Worm (Caenorhabditis elegans) whole organism, late embryonic: Measurements from ENCODE around the gene gfm-1.
"Not testable (repeated sequence)": the region's sequence is repeated elsewhere in the genome, so short reads cannot be mapped to it uniquely, and the experiment has no call there.

Experiments
- F13H6.1 ChIP-seq: sonication (generic microtip); optimal IDR thresholded peaks from 2 replicates; lab custom pipeline; 2016; ENCODE audit warnings: missing genetic modification characterization, missing compliant biosample characterization
- K02D7.2 ChIP-seq: sonication (generic microtip); optimal IDR thresholded peaks from 2 replicates; lab custom pipeline; 2017; ENCODE audit warnings: mild to moderate bottlenecking, missing genetic modification characterization, missing compliant biosample characterization
- K09A11.1 ChIP-seq: sonication (generic microtip); optimal IDR thresholded peaks from 2 replicates; lab custom pipeline; 2017; ENCODE audit warnings: antibody characterized with exemption, mild to moderate bottlenecking, missing genetic modification characterization, missing compliant biosample characterization; ENCODE audit not compliant: insufficient read depth
- ahr-1 ChIP-seq: sonication (generic microtip); optimal IDR thresholded peaks from 2 replicates; lab custom pipeline; 2016; ENCODE audit warnings: missing genetic modification characterization, missing compliant biosample characterization
- ama-1 ChIP-seq: fragments of 150-350 bp; optimal IDR thresholded peaks from 2 replicates; lab custom pipeline; 2014
- ceh-14 ChIP-seq: sonication (generic microtip); optimal IDR thresholded peaks from 2 replicates; lab custom pipeline; 2016; ENCODE audit warnings: missing genotype, missing genetic modification characterization, missing compliant biosample characterization
- ceh-18 ChIP-seq: sonication (generic microtip); optimal IDR thresholded peaks from 2 replicates; lab custom pipeline; 2016; ENCODE audit warnings: missing genetic modification characterization, missing compliant biosample characterization
- ceh-19 ChIP-seq: fragments of 200-800 bp; sonication (Bioruptor generic); optimal IDR thresholded peaks from 2 replicates; lab custom pipeline; 2018; ENCODE audit warnings: mild to moderate bottlenecking, missing genetic modification characterization, missing compliant biosample characterization
- ceh-2 ChIP-seq: sonication (generic microtip); optimal IDR thresholded peaks from 2 replicates; lab custom pipeline; 2016; ENCODE audit warnings: missing genotype, missing genetic modification characterization, missing compliant biosample characterization
- ceh-31 ChIP-seq: sonication (generic microtip); optimal IDR thresholded peaks from 2 replicates; lab custom pipeline; 2016; ENCODE audit warnings: missing genetic modification characterization, missing compliant biosample characterization
- ceh-34 ChIP-seq: sonication (generic microtip); optimal IDR thresholded peaks from 2 replicates; lab custom pipeline; 2016; ENCODE audit warnings: mild to moderate bottlenecking, missing genetic modification characterization, missing compliant biosample characterization
- ceh-45 ChIP-seq: fragments of 200-800 bp; sonication (Bioruptor generic); IDR thresholded peaks from 2 replicates; pipeline ENCODE4 v1.3.6; 2022; ENCODE audit warnings: missing genetic modification reagents, missing genetic modification characterization, missing compliant biosample characterization
- ceh-48 ChIP-seq: sonication (generic microtip); optimal IDR thresholded peaks from 2 replicates; lab custom pipeline; 2016; ENCODE audit warnings: missing genetic modification characterization, inconsistent platforms, missing compliant biosample characterization
- ceh-9 ChIP-seq: sonication (generic microtip); optimal IDR thresholded peaks from 2 replicates; lab custom pipeline; 2016; ENCODE audit warnings: mild to moderate bottlenecking, missing genetic modification characterization, inconsistent platforms, missing compliant biosample characterization
- che-1 ChIP-seq: sonication (generic microtip); optimal IDR thresholded peaks from 2 replicates; lab custom pipeline; 2016; ENCODE audit warnings: mild to moderate bottlenecking, missing genetic modification characterization, missing compliant biosample characterization
- dmd-4 ChIP-seq: sonication (generic microtip); optimal IDR thresholded peaks from 2 replicates; lab custom pipeline; 2016; ENCODE audit warnings: borderline replicate concordance, missing genetic modification characterization, missing compliant biosample characterization
- ets-4 ChIP-seq: sonication (generic microtip); optimal IDR thresholded peaks from 2 replicates; lab custom pipeline; 2016; ENCODE audit warnings: missing genetic modification characterization, missing compliant biosample characterization
- eyg-1 ChIP-seq: sonication (generic microtip); optimal IDR thresholded peaks from 2 replicates; lab custom pipeline; 2016; ENCODE audit warnings: missing genotype, missing genetic modification characterization, missing compliant biosample characterization
- hlh-13 ChIP-seq: fragments of 200-800 bp; sonication (Bioruptor generic); optimal IDR thresholded peaks from 2 replicates; lab custom pipeline; 2018; ENCODE audit warnings: mild to moderate bottlenecking, missing genetic modification characterization, missing compliant biosample characterization
- hlh-30 ChIP-seq: sonication (generic microtip); optimal IDR thresholded peaks from 2 replicates; lab custom pipeline; 2017; ENCODE audit warnings: antibody characterized with exemption, missing genetic modification characterization, missing compliant biosample characterization; ENCODE audit not compliant: insufficient read depth
- lim-6 ChIP-seq: sonication (generic microtip); optimal IDR thresholded peaks from 2 replicates; lab custom pipeline; 2016; ENCODE audit warnings: missing genetic modification characterization, missing compliant biosample characterization
- mec-3 ChIP-seq: sonication (generic microtip); optimal IDR thresholded peaks from 2 replicates; lab custom pipeline; 2016; ENCODE audit warnings: borderline replicate concordance, missing genetic modification characterization, missing compliant biosample characterization
- nfya-1 ChIP-seq: sonication (generic microtip); optimal IDR thresholded peaks from 2 replicates; lab custom pipeline; 2017; ENCODE audit warnings: missing genetic modification characterization, mild to moderate bottlenecking, missing compliant biosample characterization, antibody characterized with exemption, moderate library complexity
- nhr-232 ChIP-seq: sonication (generic microtip); optimal IDR thresholded peaks from 2 replicates; lab custom pipeline; 2016; ENCODE audit warnings: missing genetic modification characterization, missing compliant biosample characterization
- npax-4 ChIP-seq: sonication (generic microtip); optimal IDR thresholded peaks from 2 replicates; lab custom pipeline; 2016; ENCODE audit warnings: missing genetic modification characterization, missing compliant biosample characterization
- odd-2 ChIP-seq: sonication (generic microtip); optimal IDR thresholded peaks from 2 replicates; lab custom pipeline; 2017; ENCODE audit warnings: antibody characterized with exemption, mild to moderate bottlenecking, missing genetic modification characterization, missing compliant biosample characterization
- pag-3 ChIP-seq: sonication (generic microtip); optimal IDR thresholded peaks from 2 replicates; lab custom pipeline; 2016; ENCODE audit warnings: missing compliant biosample characterization, missing genetic modification characterization, borderline replicate concordance
- pat-9 ChIP-seq: fragments of 200-800 bp; sonication (Bioruptor generic); optimal IDR thresholded peaks from 2 replicates; lab custom pipeline; 2018; ENCODE audit warnings: mild to moderate bottlenecking, missing genetic modification characterization, moderate library complexity, missing compliant biosample characterization
- pax-1 ChIP-seq: fragments of 150-350 bp; optimal IDR thresholded peaks from 2 replicates; lab custom pipeline; 2014; ENCODE audit warnings: missing biosample characterization, missing genetic modification characterization
- sdc-2 ChIP-seq: sonication (generic microtip); optimal IDR thresholded peaks from 2 replicates; lab custom pipeline; 2016; ENCODE audit warnings: missing genotype, missing genetic modification characterization, missing compliant biosample characterization
- sox-4 ChIP-seq: sonication (generic microtip); optimal IDR thresholded peaks from 2 replicates; lab custom pipeline; 2017; ENCODE audit warnings: mild to moderate bottlenecking, missing genetic modification characterization, inconsistent platforms, missing compliant biosample characterization
- syd-9 ChIP-seq: sonication (generic microtip); optimal IDR thresholded peaks from 2 replicates; lab custom pipeline; 2016; ENCODE audit warnings: mild to moderate bottlenecking, missing genetic modification characterization, moderate library complexity, missing compliant biosample characterization
- tbx-2 ChIP-seq: sonication (generic microtip); optimal IDR thresholded peaks from 2 replicates; lab custom pipeline; 2016; ENCODE audit warnings: missing genetic modification characterization, missing compliant biosample characterization
- unc-3 ChIP-seq, 2 experiments: fragments of 200-800 bp in 1 of 2; sonication (Bioruptor generic) in 1 of 2; sonication (generic microtip) in 1 of 2; conservative IDR thresholded peaks in 1 of 2; optimal IDR thresholded peaks in 1 of 2; 2 replicates each; pipeline versions ENCODE4 v1.3.6 to Lab custom; 2016 to 2022; ENCODE audit warnings: missing compliant biosample characterization in 2 of 2, missing genetic modification characterization in 2 of 2, missing genetic modification reagents in 1 of 2
- unc-42 ChIP-seq: sonication (generic microtip); optimal IDR thresholded peaks from 2 replicates; lab custom pipeline; 2016; ENCODE audit warnings: missing genotype, missing genetic modification characterization, missing compliant biosample characterization

gfm-1 gene

ce11 chrII:13077746-13078145 lies 39.5 kb upstream of the gfm-1 start:
- TF ChIP-seq che-1 (no peak), pat-9 (tag; lab: Kevin White, UChicago) (no peak), ahr-1 (tag; lab: Kevin White, UChicago) (no peak), mec-3 (tag; lab: Kevin White, UChicago) (no peak), eyg-1 (tag; lab: Kevin White, UChicago) (no peak)
- TF ChIP-seq, all 69 proteins: peak for 0

DNA sequence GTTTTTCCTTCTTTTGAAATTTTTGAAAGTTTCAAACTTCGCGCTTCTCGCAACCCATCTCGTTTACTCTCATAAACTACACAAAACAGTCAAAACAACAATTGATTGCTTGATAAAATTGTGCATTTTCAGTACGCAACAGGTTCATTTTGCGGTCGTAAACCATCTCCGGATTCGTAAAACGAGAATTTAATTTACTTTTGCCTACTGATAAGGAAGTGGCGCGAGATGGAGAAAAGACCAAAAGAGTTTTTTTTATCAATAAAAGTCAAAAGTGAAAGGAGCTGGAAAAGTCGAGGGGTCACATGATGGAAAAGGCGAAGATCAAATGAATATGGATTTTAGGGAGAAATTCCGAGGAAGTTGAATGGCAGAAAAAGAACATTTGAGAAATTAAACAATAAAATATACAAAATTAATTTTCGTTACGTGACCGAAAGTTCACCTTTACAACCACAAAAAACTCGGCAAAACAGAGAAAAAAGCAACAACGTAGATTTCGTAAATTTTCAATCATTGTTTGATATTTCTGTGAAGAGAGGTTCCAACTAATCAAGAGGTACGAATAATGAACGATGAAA lies 38.3 kb upstream of the gfm-1 start, which contains the start of gene F42G4.6:
F42G4.6 (plus strand) TSS at position 531 of the 581 bp plus-strand sequence.
- TF ChIP-seq ceh-31 (tag; lab: Kevin White, UChicago) (no peak), pax-1 (tag; lab: Kevin White, UChicago) (no peak), ama-1 (no peak), lim-6 (tag; lab: Kevin White, UChicago) (no peak), F13H6.1 (tag; lab: Kevin White, UChicago) (no peak), ceh-45 (no peak), pag-3 (tag; lab: Kevin White, UChicago) (no peak), ceh-18 (tag; lab: Kevin White, UChicago) (no peak), hlh-30 (tag; lab: Kevin White, UChicago) (no peak), K02D7.2 (tag; lab: Kevin White, UChicago) (no peak), ahr-1 (tag; lab: Kevin White, UChicago) (no peak), tbx-2 (tag; lab: Kevin White, UChicago) (no peak), odd-2 (tag; lab: Kevin White, UChicago) (no peak), ceh-9 (tag; lab: Kevin White, UChicago) (no peak), npax-4 (tag; lab: Kevin White, UChicago) (no peak), K09A11.1 (tag; lab: Kevin White, UChicago) (no peak)

ce11 chrII:13080607-13081006 lies 36.7 kb upstream of the gfm-1 start, which contains the start of gene Y81G3A.2:
Gene Y81G3A.2, plus strand, starts transcription at chrII:13080907.
- TF ChIP-seq ets-4, dmd-4, nhr-232 (tag; lab: Kevin White, UChicago): not testable (repeated sequence)

ce11 chrII:13082403-13082802 lies 34.9 kb upstream of the gfm-1 start, which contains the start of gene Y81G3A.6:
Gene Y81G3A.6, minus strand, starts transcription at chrII:13082503.
- TF ChIP-seq sox-4; ceh-14 (tag; lab: Kevin White, UChicago); ceh-34 (tag; lab: Kevin White, UChicago): not testable (repeated sequence)

ce11 chrII:13083752-13084214 lies 33.5 kb upstream of the gfm-1 start, which contains the start of the genes Y81G3A.1 and gcn-2:
Gene Y81G3A.1, minus strand, starts transcription at chrII:13083926.
Gene gcn-2, plus strand, starts transcription at chrII:13084164.
- TF ChIP-seq ceh-48 (tag; lab: Kevin White, UChicago) (no peak), unc-3 (GFP tag; conservative IDR thresholded peaks at IDR 0.05; lab: Robert Waterston, UW) (no peak), unc-3 (tag; optimal IDR thresholded peaks at IDR 0.05; lab: Kevin White, UChicago) (no peak), nfya-1 (tag; lab: Kevin White, UChicago) (peak; percentile 17), unc-42 (peak; percentile 13)
- TF ChIP-seq, all 69 proteins: peak for 2

DNA sequence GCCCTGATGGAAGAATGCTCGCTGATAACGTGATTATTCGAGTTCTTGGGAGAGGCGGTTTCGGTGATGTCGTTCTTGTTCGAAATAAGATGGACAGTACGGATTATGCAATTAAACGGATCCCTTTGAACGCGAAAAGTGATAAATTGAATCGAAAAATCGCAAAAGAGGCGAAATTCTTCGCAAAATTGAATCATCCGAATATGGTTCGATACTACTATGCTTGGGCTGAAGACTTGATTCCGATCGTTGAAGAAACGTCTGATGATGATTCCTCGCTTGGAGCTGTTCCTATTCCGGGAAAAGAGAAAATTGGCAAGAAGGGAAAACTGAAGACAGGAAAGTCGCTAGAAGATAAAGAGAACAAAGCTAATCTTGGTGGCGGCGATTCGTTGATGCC lies 31.3 kb upstream of the gfm-1 start:
- TF ChIP-seq sdc-2 (tag; lab: Kevin White, UChicago) (no peak), hlh-13 (GFP tag; lab: Kevin White, UChicago) (no peak), syd-9 (no peak), K09A11.1 (tag; lab: Kevin White, UChicago) (no peak), ahr-1 (tag; lab: Kevin White, UChicago) (no peak), ceh-19 (GFP tag; lab: Kevin White, UChicago) (no peak), ceh-2 (no peak), F13H6.1 (tag; lab: Kevin White, UChicago) (no peak)
